Worm (Caenorhabditis elegans) whole organism, L1 larva: ENCODE measurements around the gene F20B6.9.

Experiments used
- Y116A8C.19 ChIP-seq: sonication (generic microtip); optimal IDR thresholded peaks from 2 replicates; lab custom pipeline; 2016; ENCODE audit warnings: missing compliant biosample characterization, missing genetic modification characterization, borderline replicate concordance
- aly-2 ChIP-seq: fragments of 150-350 bp; optimal IDR thresholded peaks from 2 replicates; lab custom pipeline; 2014; ENCODE audit warnings: missing biosample characterization, missing genetic modification characterization
- ceh-8 ChIP-seq: fragments of 200-800 bp; sonication (Bioruptor generic); optimal IDR thresholded peaks from 2 replicates; lab custom pipeline; 2018; ENCODE audit warnings: mild to moderate bottlenecking, missing genetic modification characterization, moderate library complexity, missing compliant biosample characterization
- ces-1 ChIP-seq: fragments of 150-350 bp; optimal IDR thresholded peaks from 2 replicates; lab custom pipeline; 2014; ENCODE audit warnings: missing biosample characterization, missing genetic modification reagents, missing genetic modification characterization
- egl-13 ChIP-seq: sonication (generic microtip); optimal IDR thresholded peaks from 2 replicates; lab custom pipeline; 2016; ENCODE audit warnings: missing genotype, missing genetic modification reagents, missing genetic modification characterization, missing compliant biosample characterization
- lsy-2 ChIP-seq, 2 experiments: fragments of 150-350 bp; optimal IDR thresholded peaks; 2 replicates each; lab custom pipeline; 2014; ENCODE audit warnings: missing biosample characterization in 2 of 2, missing genetic modification characterization in 2 of 2
- nhr-237 ChIP-seq: fragments of 150-350 bp; optimal IDR thresholded peaks from 2 replicates; lab custom pipeline; 2014; ENCODE audit warnings: missing biosample characterization, missing genetic modification characterization
- nhr-77 ChIP-seq: fragments of 150-350 bp; optimal IDR thresholded peaks from 2 replicates; lab custom pipeline; 2014; ENCODE audit warnings: missing biosample characterization, missing genetic modification characterization
- pag-3 ChIP-seq: sonication (generic microtip); optimal IDR thresholded peaks from 2 replicates; lab custom pipeline; 2017; ENCODE audit warnings: missing genetic modification characterization, mild to moderate bottlenecking, missing compliant biosample characterization, antibody characterized with exemption, borderline replicate concordance; ENCODE audit not compliant: insufficient read depth
- pqm-1 ChIP-seq: sonication (generic microtip); optimal IDR thresholded peaks from 3 replicates; lab custom pipeline; 2017; ENCODE audit warnings: missing biosample characterization, missing genetic modification characterization
- unc-62 ChIP-seq: fragments of 150-350 bp; optimal IDR thresholded peaks from 2 replicates; lab custom pipeline; 2014; ENCODE audit warnings: missing biosample characterization, missing genetic modification reagents, missing genetic modification characterization
- ztf-4 ChIP-seq: fragments of 150-350 bp; optimal IDR thresholded peaks from 2 replicates; lab custom pipeline; 2014; ENCODE audit warnings: missing biosample characterization, missing genetic modification characterization

DNA sequence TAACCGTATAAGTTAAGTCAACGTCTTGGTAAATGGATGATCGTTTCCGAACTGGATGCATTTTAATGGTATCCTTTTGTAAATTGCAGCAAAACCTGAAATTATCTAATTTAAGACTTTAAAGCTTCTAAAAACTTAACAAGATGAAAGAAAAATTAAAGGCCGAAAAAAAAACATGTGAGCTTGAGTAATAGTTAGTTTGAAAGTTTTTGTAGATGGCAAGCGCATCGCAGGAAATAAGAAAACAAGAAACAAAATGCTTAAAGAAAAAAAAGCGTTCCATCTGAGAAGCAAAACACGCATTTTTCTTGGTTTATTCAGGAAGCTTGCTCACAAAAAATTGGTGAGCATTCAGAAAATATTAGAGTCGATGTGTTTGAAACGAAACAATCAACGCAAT, 28.5 kb upstream of the F20B6.9 start, which contains the start of gene rab-37:
- TF ChIP-seq egl-13 (tag; lab: Kevin White, UChicago) (no peak), ces-1 (no peak), lsy-2 (tag; optimal IDR thresholded peaks at IDR 0.05; lab: Kevin White, UChicago) (no peak), nhr-237 (no peak), pag-3 (tag; lab: Kevin White, UChicago) (no peak), Y116A8C.19 (tag; lab: Kevin White, UChicago) (no peak), pqm-1 (tag; lab: Kevin White, UChicago) (no peak), nhr-77 (tag; lab: Kevin White, UChicago) (no peak), ceh-8 (GFP tag; lab: Kevin White, UChicago) (no peak), unc-62 (GFP tag; lab: Kevin White, UChicago) (no peak), aly-2 (tag; lab: Kevin White, UChicago) (no peak), ztf-4 (tag; lab: Kevin White, UChicago) (no peak)
